Fruit fly (Drosophila melanogaster) whole organism, adult: Measurements from ENCODE around the gene ouib.

Experiments used
- CG33017 ChIP-seq: fragments of 200-800 bp; sonication (Bioruptor generic); optimal IDR thresholded peaks from 2 replicates; lab custom pipeline; 2018; ENCODE audit warnings: missing biosample characterization, mild to moderate bottlenecking, missing genetic modification characterization, moderate library complexity
- CG7101 ChIP-seq: fragments of 200-800 bp; sonication (Bioruptor generic); optimal IDR thresholded peaks from 2 replicates; lab custom pipeline; 2018; ENCODE audit warnings: missing biosample characterization, mild to moderate bottlenecking, missing genetic modification characterization, moderate library complexity
- Hr96 ChIP-seq: fragments of 200-800 bp; sonication (Bioruptor generic); optimal IDR thresholded peaks from 2 replicates; lab custom pipeline; 2016; ENCODE audit warnings: missing biosample characterization, missing genetic modification characterization
- cnc ChIP-seq, 2 experiments: fragments of >200 bp; optimal IDR thresholded peaks; 2 replicates each; lab custom pipeline; 2017

DNA sequence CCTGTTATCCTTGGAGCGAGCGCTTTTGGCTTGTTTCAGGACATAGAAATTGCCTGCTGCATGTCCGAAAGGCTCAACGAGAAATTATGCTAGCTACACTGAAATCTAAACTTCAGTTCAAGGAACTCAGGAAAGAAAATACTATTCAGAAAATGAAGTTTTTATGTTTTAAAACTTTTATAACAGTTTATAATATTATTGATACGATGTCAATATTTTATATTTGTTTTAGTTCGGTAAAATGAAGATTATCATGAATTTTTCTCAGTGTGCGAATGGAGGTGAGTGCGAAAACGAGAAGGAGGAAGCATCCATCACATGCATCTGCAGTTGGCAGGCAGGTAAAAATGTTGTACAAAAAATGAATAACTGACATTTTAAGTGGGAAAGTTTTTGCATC, 21.1 kb downstream of the ouib start:
- TF ChIP-seq Hr96 (GFP tag; lab: Kevin White, UChicago) (no peak), cnc (optimal IDR thresholded peaks at IDR 0.05; lab: Kevin White, UChicago) (no peak), CG33017 (tag; lab: Kevin White, UChicago) (peak; percentile 63), CG7101 (tag; lab: Kevin White, UChicago) (peak; percentile 34)
